Worm (Caenorhabditis elegans): ENCODE results near the gene nhr-10.

The nhr-10 gene

DNA sequence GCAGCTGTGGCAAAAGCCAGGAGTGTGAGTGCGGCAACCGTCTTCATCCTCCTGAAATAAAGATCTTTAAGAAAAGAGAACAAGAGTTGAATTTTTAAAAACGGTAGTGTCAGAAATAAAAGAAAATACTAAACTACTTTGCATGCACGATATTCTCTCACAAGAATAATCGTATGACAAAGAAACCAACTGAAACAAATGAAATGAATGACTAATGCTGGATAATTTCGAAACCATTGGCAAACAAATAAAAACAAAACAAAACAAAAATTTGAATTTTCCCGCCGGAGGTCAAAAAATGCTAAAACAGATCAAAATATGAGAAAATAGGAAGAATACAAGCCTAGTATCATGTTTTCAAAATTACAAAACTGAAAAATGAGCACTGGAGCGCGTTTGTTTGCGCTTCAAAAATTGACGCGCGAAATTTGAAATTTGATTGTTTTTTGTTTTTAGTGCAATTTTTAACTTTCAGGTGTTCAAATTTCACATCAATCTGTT is 11.2 kb downstream of the nhr-10 start, which contains the start of gene cpg-2:
cpg-2 (minus strand) TSS at position 51 of the 501 bp plus-strand sequence.
- TF ChIP-seq W03F9.2 (tag; optimal IDR thresholded peaks at IDR 0.05), result no peak
- no peak for TF ChIP-seq dao-5 (tag; optimal IDR thresholded peaks at IDR 0.05)
- no peak for TF ChIP-seq him-1 (tag; optimal IDR thresholded peaks at IDR 0.05)

DNA sequence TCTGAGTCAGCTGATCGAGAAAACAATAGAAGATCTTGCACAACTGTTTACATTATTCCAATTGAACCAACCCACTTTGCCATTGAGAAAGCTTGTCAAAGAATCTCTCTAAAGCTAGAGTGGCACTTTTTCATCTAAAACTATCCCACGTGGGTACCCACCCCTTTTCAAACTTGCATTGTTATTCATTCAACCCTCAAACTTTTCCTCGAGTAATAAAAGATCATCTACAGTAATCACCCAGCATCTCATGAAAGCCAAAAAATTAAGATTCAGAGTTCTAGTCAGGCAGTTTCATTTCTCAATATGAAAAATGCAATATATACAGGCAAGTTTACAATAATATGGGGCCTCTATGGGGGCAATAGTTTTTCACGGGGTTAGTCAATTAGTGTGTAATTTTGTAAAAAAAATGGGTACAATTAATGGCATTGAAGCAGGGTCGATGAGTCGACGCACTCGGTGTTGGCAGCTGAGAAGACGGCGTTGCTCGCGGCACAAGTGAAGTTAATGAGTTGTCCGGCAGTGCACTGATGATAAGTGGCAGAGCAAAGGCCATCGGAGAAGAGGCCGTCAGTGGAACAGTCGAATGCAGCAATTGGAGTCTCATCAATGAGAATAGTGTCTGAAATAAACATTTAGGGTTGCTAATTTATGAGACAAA is 13.3 kb downstream of the nhr-10 start:
- TF ChIP-seq dao-5 (tag; optimal IDR thresholded peaks at IDR 0.05) (no peak), W03F9.2 (tag; optimal IDR thresholded peaks at IDR 0.05) (peak; percentile 21)

DNA sequence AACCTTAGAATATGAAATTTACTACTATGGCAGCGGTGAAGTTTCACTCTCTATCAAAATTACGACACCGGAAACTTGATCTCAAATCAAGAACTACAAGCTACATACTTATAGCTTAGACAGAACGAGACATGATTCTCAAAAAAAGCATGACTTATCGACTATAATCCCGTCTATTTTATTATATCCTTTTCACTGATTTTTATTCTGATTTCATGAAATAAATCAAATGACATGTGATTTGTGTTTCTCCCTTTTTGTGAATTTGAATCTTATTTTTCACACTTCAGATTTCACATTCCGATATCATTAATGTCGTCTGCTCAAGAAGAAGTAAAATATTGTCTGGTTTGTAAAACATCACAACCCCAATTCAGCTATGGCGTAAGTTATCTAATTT is 15.2 kb downstream of the nhr-10 start, which contains the start of gene ZK418.11:
ZK418.11 (plus strand) TSS at position 289 of the 400 bp plus-strand sequence.
- TF ChIP-seq W03F9.2 (tag; optimal IDR thresholded peaks at IDR 0.05) (no peak), him-1 (tag; optimal IDR thresholded peaks at IDR 0.05) (no peak), dao-5 (tag; optimal IDR thresholded peaks at IDR 0.05) (no peak)

DNA sequence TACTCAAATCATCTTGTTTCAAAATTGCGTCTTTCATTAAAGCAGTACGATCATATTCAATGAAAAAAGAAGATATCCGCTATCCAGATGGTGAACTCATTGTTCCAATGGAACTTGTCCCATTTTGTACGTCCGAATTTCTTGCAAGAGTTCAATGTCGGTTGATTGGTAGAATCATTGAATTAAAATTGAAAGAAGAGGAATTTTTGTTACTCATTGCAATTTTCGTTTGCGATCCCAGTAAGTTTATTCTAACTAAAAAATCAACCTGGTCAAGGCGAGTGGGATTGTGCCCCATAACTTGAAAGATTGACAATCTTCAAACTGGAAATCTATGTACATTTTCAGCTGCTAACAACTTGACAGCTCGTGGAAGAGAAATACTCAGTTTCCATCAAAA is 18.8 kb downstream of the nhr-10 start:
- TF ChIP-seq W03F9.2 (tag; optimal IDR thresholded peaks at IDR 0.05), result no peak
- TF ChIP-seq him-1 (tag; optimal IDR thresholded peaks at IDR 0.05), result no peak
- no peak for TF ChIP-seq dao-5 (tag; optimal IDR thresholded peaks at IDR 0.05)

DNA sequence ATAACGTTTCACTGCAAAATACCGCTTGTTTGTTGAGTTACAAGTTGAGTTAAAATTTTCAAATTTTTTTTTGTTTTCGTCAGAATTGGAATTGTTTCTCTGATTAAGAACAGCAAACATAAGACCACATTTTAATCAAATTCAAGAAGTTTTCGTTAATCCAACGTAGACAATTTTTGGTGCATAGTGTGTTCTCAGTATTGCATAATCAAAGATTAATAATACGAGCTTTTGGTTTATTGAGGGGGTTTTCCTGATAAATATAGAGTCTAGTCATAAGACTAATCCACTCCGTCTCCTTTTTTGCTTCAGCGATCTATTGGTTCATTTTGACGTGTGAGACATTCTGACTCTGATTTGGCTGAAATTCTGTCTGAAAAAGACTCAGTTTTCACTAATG is 20.1 kb downstream of the nhr-10 start, which contains the start of gene nhr-9:
nhr-9 (plus strand) TSS at position 307 of the 400 bp plus-strand sequence.
- TF ChIP-seq him-1 (tag; optimal IDR thresholded peaks at IDR 0.05) (no peak), W03F9.2 (tag; optimal IDR thresholded peaks at IDR 0.05) (no peak), dao-5 (tag; optimal IDR thresholded peaks at IDR 0.05) (no peak)

DNA sequence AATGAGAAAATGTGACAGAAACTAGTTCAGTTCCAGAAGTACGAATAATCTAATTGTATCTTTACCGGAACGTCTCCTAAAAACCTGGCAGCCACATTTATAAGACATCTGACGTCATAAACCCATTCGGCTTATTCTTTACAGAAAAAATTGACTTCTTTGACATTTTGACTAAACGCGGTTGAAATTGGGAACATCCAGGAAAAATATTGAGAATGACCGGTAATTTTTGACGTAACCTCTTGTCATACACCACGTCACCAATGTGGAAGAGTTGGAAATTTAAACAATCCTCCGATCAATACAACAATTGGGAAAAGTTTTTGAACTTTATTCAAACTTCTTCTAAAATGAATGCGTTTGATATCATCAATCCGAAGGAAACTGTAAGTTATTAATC is 24.2 kb downstream of the nhr-10 start, which contains the start of gene ZK418.2:
ZK418.2 (plus strand) TSS at position 301 of the 400 bp plus-strand sequence.
- TF ChIP-seq dao-5 (tag; optimal IDR thresholded peaks at IDR 0.05) (no peak), W03F9.2 (tag; optimal IDR thresholded peaks at IDR 0.05) (no peak), him-1 (tag; optimal IDR thresholded peaks at IDR 0.05) (no peak)

DNA sequence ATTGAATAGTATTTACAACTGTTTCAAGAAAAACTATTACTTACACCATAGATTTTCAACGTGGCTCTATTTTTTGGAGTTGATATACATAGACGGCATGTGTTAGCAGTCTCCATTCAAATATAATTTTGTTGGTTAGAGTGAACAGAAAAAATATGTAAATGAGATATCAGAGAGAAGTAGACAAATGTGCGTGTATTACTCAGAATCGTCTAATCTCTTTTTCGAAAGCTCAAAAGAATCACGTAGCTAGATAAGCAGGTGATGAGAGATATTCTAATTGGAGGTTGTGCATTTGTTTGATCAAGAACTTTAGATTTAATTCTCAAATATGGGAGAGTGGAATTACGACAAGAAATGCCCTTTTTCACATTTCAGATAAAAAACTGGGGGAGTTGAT is 24.7 kb downstream of the nhr-10 start, which contains the start of gene ZK418.10:
ZK418.10 (minus strand) TSS at position 148 of the 400 bp plus-strand sequence.
- no peak for TF ChIP-seq W03F9.2 (tag; optimal IDR thresholded peaks at IDR 0.05)
- no peak for TF ChIP-seq him-1 (tag; optimal IDR thresholded peaks at IDR 0.05)
- no peak for TF ChIP-seq dao-5 (tag; optimal IDR thresholded peaks at IDR 0.05)

DNA sequence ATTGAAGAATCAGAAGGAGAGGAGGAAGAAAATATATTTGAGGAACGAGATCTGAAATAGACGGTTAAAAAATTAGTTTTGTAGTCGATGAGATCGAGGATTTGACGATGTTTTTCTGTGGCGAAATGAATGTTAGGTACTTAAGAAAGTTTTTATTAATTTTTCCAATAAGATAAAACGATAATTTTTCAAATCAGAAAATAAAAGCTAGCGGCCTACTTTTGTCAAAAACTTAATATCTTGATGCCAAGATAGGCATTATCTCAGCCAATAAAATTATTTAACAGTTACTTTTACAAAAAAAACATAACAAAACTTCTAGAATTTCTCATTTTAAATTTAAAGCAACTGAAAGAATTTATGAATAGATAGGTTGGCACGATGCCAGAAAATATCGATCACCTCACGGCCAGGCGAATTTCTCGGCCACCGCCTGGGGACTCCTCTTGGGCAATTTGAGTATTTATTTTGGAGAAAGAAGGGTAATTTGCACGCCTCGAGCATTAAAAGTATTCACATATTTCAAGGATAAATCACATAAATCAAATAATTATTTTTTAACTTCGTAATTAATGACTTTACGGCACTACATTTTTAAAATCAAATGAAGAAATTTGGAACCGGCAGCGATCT is 27.4 kb downstream of the nhr-10 start, which contains the start of gene fubl-2:
fubl-2 (minus strand) TSS at position 51 of the 633 bp plus-strand sequence.
- TF ChIP-seq him-1 (tag; optimal IDR thresholded peaks at IDR 0.05) (no peak), W03F9.2 (tag; optimal IDR thresholded peaks at IDR 0.05) (peak; percentile 81), dao-5 (tag; optimal IDR thresholded peaks at IDR 0.05) (no peak)

DNA sequence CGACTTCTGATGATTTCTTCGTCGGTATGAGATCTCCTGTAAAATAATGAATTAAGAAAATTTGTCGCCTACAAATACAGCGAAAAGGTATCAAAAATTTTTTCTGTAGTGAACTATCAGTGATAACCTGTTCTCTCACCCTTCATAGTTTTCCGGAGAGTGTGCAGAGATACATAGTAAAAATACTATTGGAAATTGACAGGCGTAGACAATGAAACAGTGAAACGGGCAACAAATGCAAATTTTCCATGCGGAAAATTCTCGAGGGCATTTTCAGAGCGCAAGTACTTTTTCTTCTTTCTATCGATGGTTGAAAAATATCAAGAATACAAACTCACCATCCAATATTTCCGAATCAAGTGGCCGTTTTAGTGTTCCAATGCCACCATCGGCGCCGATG is 28.1 kb downstream of the nhr-10 start:
- TF ChIP-seq dao-5 (tag; optimal IDR thresholded peaks at IDR 0.05) (no peak), him-1 (tag; optimal IDR thresholded peaks at IDR 0.05) (no peak)

DNA sequence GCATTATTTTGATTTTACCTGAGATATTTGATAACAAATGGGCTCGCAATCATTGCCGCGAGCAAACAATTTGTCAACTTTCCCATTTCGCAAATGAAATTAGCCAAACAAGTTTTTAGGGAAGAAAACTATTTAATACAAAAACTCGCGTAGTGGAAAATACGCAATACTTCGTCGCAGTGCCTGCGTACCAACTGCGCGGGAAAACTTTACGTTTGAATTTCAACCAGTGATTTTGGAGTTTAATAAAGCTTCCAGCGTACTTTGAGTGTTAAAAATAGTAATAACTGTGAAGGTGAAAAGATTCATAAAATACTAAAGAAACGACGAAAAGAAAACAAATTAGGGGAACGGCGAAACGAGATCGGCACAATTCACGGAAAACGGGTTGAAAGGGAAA is 30.3 kb downstream of the nhr-10 start, which contains the start of gene tofu-7:
tofu-7 (minus strand) TSS at position 111 of the 400 bp plus-strand sequence.
- no peak for TF ChIP-seq him-1 (tag; optimal IDR thresholded peaks at IDR 0.05)
- TF ChIP-seq dao-5 (tag; optimal IDR thresholded peaks at IDR 0.05), result no peak
- no peak for TF ChIP-seq W03F9.2 (tag; optimal IDR thresholded peaks at IDR 0.05)

DNA sequence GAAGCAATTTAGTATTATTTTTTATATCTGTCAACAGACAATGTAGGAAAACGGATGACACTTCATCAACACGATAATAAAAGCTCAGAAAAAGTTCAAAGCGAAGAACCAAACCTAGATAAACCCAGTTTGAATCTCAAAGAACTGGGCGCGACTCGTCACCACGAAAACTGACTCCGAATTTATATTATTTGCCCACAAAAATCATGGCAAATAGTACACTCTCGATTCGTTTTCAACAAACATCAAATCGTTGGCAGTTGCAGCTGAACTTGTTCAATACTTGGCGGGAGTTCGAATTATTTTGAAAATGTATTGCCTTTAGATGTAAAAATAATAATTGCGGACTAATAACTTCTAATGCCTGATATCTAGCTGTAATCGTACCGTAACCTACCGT is 32.1 kb downstream of the nhr-10 start:
- TF ChIP-seq W03F9.2 (tag; optimal IDR thresholded peaks at IDR 0.05) (no peak), dao-5 (tag; optimal IDR thresholded peaks at IDR 0.05) (no peak), him-1 (tag; optimal IDR thresholded peaks at IDR 0.05) (no peak)

DNA sequence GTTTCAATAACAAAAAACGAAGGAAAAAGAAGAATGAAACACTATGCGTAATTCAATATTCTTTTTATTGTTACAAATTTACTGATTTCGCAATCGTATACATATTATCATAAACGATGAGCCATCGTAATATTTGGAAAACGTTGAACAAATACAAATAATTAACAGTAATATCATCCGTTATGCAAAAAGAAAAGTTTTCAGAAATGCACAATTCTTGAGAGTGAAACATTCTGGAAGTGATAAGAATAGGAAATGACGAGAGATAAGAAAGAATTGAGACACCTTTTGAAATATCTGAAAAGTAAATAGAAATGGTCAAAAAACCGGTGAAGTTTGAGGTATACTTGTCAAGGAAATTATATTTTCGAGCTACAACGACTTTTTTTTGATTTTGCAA is 33.8 kb downstream of the nhr-10 start:
- TF ChIP-seq dao-5 (tag; optimal IDR thresholded peaks at IDR 0.05) (no peak), him-1 (tag; optimal IDR thresholded peaks at IDR 0.05) (no peak), W03F9.2 (tag; optimal IDR thresholded peaks at IDR 0.05) (no peak)

DNA sequence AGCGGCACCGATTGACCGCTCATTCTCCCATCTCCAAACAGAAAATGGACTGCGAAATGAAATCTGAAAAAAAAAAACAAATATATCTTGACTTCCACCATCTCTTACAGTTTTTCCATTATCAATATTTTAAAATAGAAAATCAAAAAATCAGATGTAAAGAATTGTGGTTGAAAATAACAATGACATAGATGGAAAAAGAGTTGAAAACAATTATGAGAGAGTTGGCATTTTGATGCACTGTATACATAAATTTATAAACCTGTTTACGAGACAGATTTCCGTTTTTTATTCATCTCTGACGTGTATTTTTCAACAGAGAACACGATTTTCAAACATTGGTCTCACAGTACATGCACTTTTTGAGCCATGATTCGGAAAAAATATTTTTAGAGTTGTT is 34.5 kb downstream of the nhr-10 start, which contains the start of gene ZK418.7:
ZK418.7 (minus strand) TSS at position 101 of the 400 bp plus-strand sequence.
- TF ChIP-seq him-1 (tag; optimal IDR thresholded peaks at IDR 0.05) (no peak), dao-5 (tag; optimal IDR thresholded peaks at IDR 0.05) (no peak), W03F9.2 (tag; optimal IDR thresholded peaks at IDR 0.05) (no peak)

DNA sequence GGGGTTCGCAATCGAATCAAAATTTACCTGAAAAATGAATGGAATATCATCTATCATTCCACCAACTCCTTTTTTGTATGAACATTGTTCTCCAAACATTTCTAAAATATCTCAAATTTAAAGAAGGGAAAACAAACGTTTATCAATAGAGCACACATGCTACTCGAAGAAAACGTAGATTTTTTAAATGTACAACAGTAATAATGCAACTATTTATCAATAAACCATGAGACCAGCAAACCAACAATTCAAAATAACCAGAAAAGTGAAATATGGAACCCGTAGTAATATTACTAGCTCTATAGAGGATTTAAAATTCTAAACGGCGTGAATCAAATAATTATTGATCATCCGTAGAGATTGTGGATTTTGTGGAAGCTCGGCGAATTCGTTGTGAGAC is 36.5 kb downstream of the nhr-10 start, which contains the start of gene ZK418.6:
ZK418.6 (minus strand) TSS at position 101 of the 400 bp plus-strand sequence.
- TF ChIP-seq him-1 (tag; optimal IDR thresholded peaks at IDR 0.05) (no peak), dao-5 (tag; optimal IDR thresholded peaks at IDR 0.05) (no peak), W03F9.2 (tag; optimal IDR thresholded peaks at IDR 0.05) (no peak)

All from whole organism, L4/young adult.